Fruit fly (Drosophila melanogaster) whole organism, embryonic: Measurements from ENCODE around the gene CG31230.

Experiments
- Blimp-1 ChIP-seq: fragments of 200-800 bp; sonication (Bioruptor generic); optimal IDR thresholded peaks from 3 replicates; lab custom pipeline; 2018; ENCODE audit warnings: missing biosample characterization, missing genetic modification characterization, mild to moderate bottlenecking, moderate library complexity, missing genetic modification reagents
- CG10274 ChIP-seq: fragments of 200-800 bp; sonication (Bioruptor generic); optimal IDR thresholded peaks from 3 replicates; lab custom pipeline; 2017; ENCODE audit warnings: missing biosample characterization, mild to moderate bottlenecking, missing genetic modification characterization
- CG12104 ChIP-seq: fragments of 200-800 bp; sonication (Bioruptor generic); optimal IDR thresholded peaks from 3 replicates; lab custom pipeline; 2016; ENCODE audit warnings: missing biosample characterization, missing genetic modification characterization
- CG12219 ChIP-seq: fragments of 200-800 bp; sonication (Bioruptor generic); optimal IDR thresholded peaks from 3 replicates; lab custom pipeline; 2018; ENCODE audit warnings: missing biosample characterization, mild to moderate bottlenecking, missing genetic modification characterization
- CG12744 ChIP-seq: fragments of 200-800 bp; sonication (Bioruptor generic); optimal IDR thresholded peaks from 2 replicates; lab custom pipeline; 2016; ENCODE audit warnings: missing biosample characterization, missing genetic modification characterization
- CG13894 ChIP-seq: fragments of 200-800 bp; sonication (Bioruptor generic); optimal IDR thresholded peaks from 3 replicates; lab custom pipeline; 2018; ENCODE audit warnings: missing biosample characterization, mild to moderate bottlenecking, missing genetic modification characterization, moderate library complexity
- CG14667 ChIP-seq: fragments of 200-800 bp; sonication (Bioruptor generic); IDR thresholded peaks from 2 replicates; pipeline ENCODE4 v1.3.6; 2022; ENCODE audit warnings: missing biosample characterization, missing genetic modification characterization
- CG14860 ChIP-seq: fragments of 200-800 bp; sonication (Bioruptor generic); IDR thresholded peaks from 3 replicates; pipeline ENCODE4 v1.3.6; 2022; ENCODE audit warnings: missing biosample characterization, missing genetic modification characterization; ENCODE audit not compliant: partially characterized antibody
- CG15269 ChIP-seq: fragments of 200-800 bp; sonication (Bioruptor generic); optimal IDR thresholded peaks from 2 replicates; lab custom pipeline; 2018; ENCODE audit warnings: missing biosample characterization, mild to moderate bottlenecking, missing genetic modification characterization, moderate library complexity
- CG16779 ChIP-seq: fragments of 200-800 bp; sonication (Bioruptor generic); IDR thresholded peaks from 2 replicates; pipeline ENCODE4 v1.3.6; 2022; ENCODE audit warnings: missing biosample characterization, missing genetic modification characterization
- CG17612 ChIP-seq: fragments of 200-800 bp; sonication (Bioruptor generic); IDR thresholded peaks from 2 replicates; pipeline ENCODE4 v1.3.6; 2022; ENCODE audit warnings: missing biosample characterization, missing genetic modification characterization
- CG17912 ChIP-seq: fragments of 200-800 bp; sonication (Bioruptor generic); optimal IDR thresholded peaks from 2 replicates; lab custom pipeline; 2018; ENCODE audit warnings: missing biosample characterization, mild to moderate bottlenecking, missing genetic modification characterization
- CG1792 ChIP-seq: fragments of 200-800 bp; sonication (Bioruptor generic); optimal IDR thresholded peaks from 2 replicates; lab custom pipeline; 2016; ENCODE audit warnings: missing biosample characterization, missing genetic modification characterization
- CG2129 ChIP-seq: fragments of 200-800 bp; sonication (Bioruptor generic); IDR thresholded peaks from 2 replicates; pipeline ENCODE4 v1.3.6; 2022; ENCODE audit warnings: missing biosample characterization, missing genetic modification characterization; ENCODE audit not compliant: partially characterized antibody
- CG3163 ChIP-seq: fragments of 200-800 bp; sonication (Bioruptor generic); optimal IDR thresholded peaks from 3 replicates; lab custom pipeline; 2016; ENCODE audit warnings: missing biosample characterization, missing genetic modification characterization
- CG32772 ChIP-seq: fragments of 200-800 bp; sonication (Bioruptor generic); IDR thresholded peaks from 2 replicates; pipeline ENCODE4 v1.3.6; 2022; ENCODE audit warnings: missing biosample characterization, missing genetic modification characterization
- CG33557 ChIP-seq: fragments of 200-800 bp; sonication (Bioruptor generic); optimal IDR thresholded peaks from 2 replicates; lab custom pipeline; 2019; ENCODE audit warnings: missing biosample characterization, mild to moderate bottlenecking, missing genetic modification characterization, moderate library complexity
- CG3847 ChIP-seq: fragments of 200-800 bp; sonication (Bioruptor generic); IDR thresholded peaks from 2 replicates; pipeline ENCODE4 v1.3.6; 2022; ENCODE audit warnings: missing biosample characterization, missing genetic modification characterization
- CG3995 ChIP-seq: fragments of 200-800 bp; sonication (Bioruptor generic); optimal IDR thresholded peaks from 3 replicates; lab custom pipeline; 2016; ENCODE audit warnings: missing biosample characterization, missing genetic modification characterization
- CG4617 ChIP-seq: fragments of 200-800 bp; sonication (Bioruptor generic); optimal IDR thresholded peaks from 3 replicates; lab custom pipeline; 2016; ENCODE audit warnings: missing biosample characterization, missing genetic modification characterization, borderline replicate concordance
- CG4730 ChIP-seq: fragments of 200-800 bp; sonication (Bioruptor generic); IDR thresholded peaks from 2 replicates; pipeline ENCODE4 v1.3.6; 2022; ENCODE audit warnings: missing biosample characterization, missing genetic modification characterization
- CG6813 ChIP-seq: fragments of 200-800 bp; sonication (Bioruptor generic); optimal IDR thresholded peaks from 2 replicates; lab custom pipeline; 2017; ENCODE audit warnings: missing biosample characterization, missing genetic modification characterization, mild to moderate bottlenecking, moderate library complexity, missing genetic modification reagents
- CG7745 ChIP-seq: fragments of 200-800 bp; sonication (Bioruptor generic); optimal IDR thresholded peaks from 2 replicates; lab custom pipeline; 2018; ENCODE audit warnings: missing biosample characterization, mild to moderate bottlenecking, missing genetic modification characterization, moderate library complexity
- CG8290 ChIP-seq, 3 experiments: fragments of 200-800 bp; sonication (Bioruptor generic); optimal IDR thresholded peaks; 2 replicates each; lab custom pipeline; 2016 to 2019; ENCODE audit warnings: missing biosample characterization in 3 of 3, missing genetic modification characterization in 3 of 3, mild to moderate bottlenecking in 2 of 3, moderate library complexity in 1 of 3
- Chrac-16 ChIP-seq: fragments of 200-800 bp; sonication (Bioruptor generic); optimal IDR thresholded peaks from 3 replicates; lab custom pipeline; 2016; ENCODE audit warnings: missing biosample characterization, missing genetic modification characterization
- Dbx ChIP-seq: fragments of 200-800 bp; sonication (Bioruptor generic); IDR thresholded peaks from 3 replicates; pipeline ENCODE4 v1.3.6; 2022; ENCODE audit warnings: missing biosample characterization, missing genetic modification characterization
- Deaf1 ChIP-seq: fragments of 200-800 bp; optimal IDR thresholded peaks from 3 replicates; lab custom pipeline; 2019; ENCODE audit warnings: missing biosample characterization, mild to moderate bottlenecking, missing genetic modification characterization, moderate library complexity
- Eip74EF ChIP-seq, 2 experiments: fragments of 200-800 bp in 1 of 2; fragments of >200 bp in 1 of 2; sonication (Bioruptor generic) in 1 of 2; optimal IDR thresholded peaks; 2 replicates each; lab custom pipeline; 2017 to 2019; ENCODE audit warnings: missing biosample characterization in 2 of 2, missing genetic modification characterization in 2 of 2, mild to moderate bottlenecking in 1 of 2, moderate library complexity in 1 of 2
- HLH4C ChIP-seq: fragments of 200-800 bp; sonication (Bioruptor generic); IDR thresholded peaks from 3 replicates; pipeline ENCODE4 v1.3.6; 2022; ENCODE audit warnings: missing biosample characterization, missing genetic modification characterization; ENCODE audit not compliant: partially characterized antibody
- Lhr ChIP-seq: fragments of 200-800 bp; sonication (Bioruptor generic); optimal IDR thresholded peaks from 3 replicates; lab custom pipeline; 2017; ENCODE audit warnings: mild to moderate bottlenecking, missing biosample characterization, missing genetic modification reagents, missing genetic modification characterization
- MESR4 ChIP-seq: fragments of 200-800 bp; sonication (Bioruptor generic); optimal IDR thresholded peaks from 2 replicates; lab custom pipeline; 2018; ENCODE audit warnings: missing biosample characterization, mild to moderate bottlenecking, missing genetic modification characterization, moderate library complexity
- Meics ChIP-seq: fragments of 200-800 bp; sonication (Bioruptor generic); optimal IDR thresholded peaks from 2 replicates; lab custom pipeline; 2017; ENCODE audit warnings: missing biosample characterization, mild to moderate bottlenecking, missing genetic modification characterization
- Ptx1 ChIP-seq: fragments of 200-800 bp; sonication (Bioruptor generic); IDR thresholded peaks from 2 replicates; pipeline ENCODE4 v1.3.6; 2022; ENCODE audit warnings: missing biosample characterization, missing genetic modification characterization
- Xrp1 ChIP-seq: fragments of 200-800 bp; sonication (Bioruptor generic); IDR thresholded peaks from 2 replicates; pipeline ENCODE4 v1.3.6; 2022; ENCODE audit warnings: missing biosample characterization, missing genetic modification characterization
- abd-A ChIP-seq: fragments of 200-800 bp; sonication (Bioruptor generic); optimal IDR thresholded peaks from 3 replicates; lab custom pipeline; 2019; ENCODE audit warnings: missing biosample characterization, mild to moderate bottlenecking, missing genetic modification characterization, moderate library complexity
- ara ChIP-seq: fragments of 200-800 bp; sonication (Bioruptor generic); IDR thresholded peaks from 2 replicates; pipeline ENCODE4 v1.3.6; 2022; ENCODE audit warnings: missing biosample characterization, missing genetic modification characterization
- bab2 ChIP-seq: fragments of 200-800 bp; sonication (Bioruptor generic); optimal IDR thresholded peaks from 2 replicates; lab custom pipeline; 2016; ENCODE audit warnings: missing biosample characterization, missing genetic modification characterization
- chn ChIP-seq: fragments of 200-800 bp; sonication (Bioruptor generic); optimal IDR thresholded peaks from 2 replicates; lab custom pipeline; 2016; ENCODE audit warnings: missing biosample characterization, missing genetic modification characterization
- gfzf ChIP-seq: fragments of 200-800 bp; sonication (Bioruptor generic); optimal IDR thresholded peaks from 2 replicates; lab custom pipeline; 2016; ENCODE audit warnings: missing biosample characterization, mild to moderate bottlenecking, missing genetic modification characterization, moderate library complexity
- gt ChIP-seq: fragments of 200-800 bp; sonication (Bioruptor generic); IDR thresholded peaks from 2 replicates; pipeline ENCODE4 v1.3.6; 2022; ENCODE audit warnings: missing biosample characterization, missing genetic modification characterization
- kni ChIP-seq: fragments of 200-800 bp; sonication (Bioruptor generic); optimal IDR thresholded peaks from 3 replicates; lab custom pipeline; 2017; ENCODE audit warnings: mild to moderate bottlenecking, missing biosample characterization, missing genetic modification reagents, missing genetic modification characterization
- nau ChIP-seq: fragments of 200-800 bp; sonication (Bioruptor generic); optimal IDR thresholded peaks from 3 replicates; lab custom pipeline; 2017; ENCODE audit warnings: missing biosample characterization, mild to moderate bottlenecking, missing genetic modification characterization, missing genetic modification reagents
- odd ChIP-seq: fragments of 200-800 bp; sonication (Bioruptor generic); optimal IDR thresholded peaks from 2 replicates; lab custom pipeline; 2017; ENCODE audit warnings: missing biosample characterization, mild to moderate bottlenecking, missing genetic modification characterization
- pb ChIP-seq: fragments of 200-800 bp; sonication (Bioruptor generic); optimal IDR thresholded peaks from 3 replicates; lab custom pipeline; 2016; ENCODE audit warnings: missing biosample characterization, missing genetic modification characterization
- ro ChIP-seq: fragments of 200-800 bp; sonication (Bioruptor generic); IDR thresholded peaks from 2 replicates; pipeline ENCODE4 v1.3.6; 2022; ENCODE audit warnings: missing biosample characterization, missing genetic modification characterization
- sens ChIP-seq: fragments of 200-800 bp; sonication (Bioruptor generic); peaks from one replicate; lab custom pipeline; 2016; ENCODE audit warnings: missing biosample characterization, missing genetic modification characterization
- sna ChIP-seq: fragments of 200-800 bp; sonication (Bioruptor generic); IDR thresholded peaks from 2 replicates; pipeline ENCODE4 v1.3.6; 2022; ENCODE audit warnings: missing biosample characterization, missing genetic modification characterization; ENCODE audit not compliant: partially characterized antibody
- tgo ChIP-seq: fragments of 200-800 bp; sonication (Bioruptor generic); IDR thresholded peaks from 3 replicates; pipeline ENCODE4 v1.3.6; 2022; ENCODE audit warnings: missing biosample characterization, missing genetic modification characterization
- tup ChIP-seq: fragments of 200-800 bp; sonication (Bioruptor generic); optimal IDR thresholded peaks from 2 replicates; lab custom pipeline; 2016; ENCODE audit warnings: missing biosample characterization, mild to moderate bottlenecking, missing genetic modification characterization, moderate library complexity

CG31230 gene

dm6 chr3R:18719767-18720341 is 48.4 kb downstream of the CG31230 start (continued):
- TF ChIP-seq Dbx = peak; percentile 88
- peak; percentile 66 for TF ChIP-seq CG14667
- peak; percentile 70 for TF ChIP-seq chn (GFP tag; lab: Kevin White, UChicago)
- TF ChIP-seq Blimp-1 (GFP tag; lab: Kevin White, UChicago) = peak; percentile 84
- peak; percentile 73 for TF ChIP-seq Chrac-16 (GFP tag; lab: Kevin White, UChicago)
- no peak for TF ChIP-seq CG2129
- TF ChIP-seq pb (GFP tag; lab: Kevin White, UChicago) = peak; percentile 67
- peak; percentile 61 for TF ChIP-seq kni (GFP tag; lab: Kevin White, UChicago)
- TF ChIP-seq CG14860 (GFP tag; lab: Robert Waterston, UW) = no peak
- TF ChIP-seq CG32772 (GFP tag; lab: Robert Waterston, UW) = peak; percentile 76
- TF ChIP-seq Xrp1 (GFP tag; lab: Robert Waterston, UW) = peak; percentile 90
- TF ChIP-seq MESR4 (GFP tag; lab: Kevin White, UChicago) = peak; percentile 13
- TF ChIP-seq ara (GFP tag; lab: Robert Waterston, UW) = peak; percentile 78
- TF ChIP-seq abd-A (tag; lab: Kevin White, UChicago) = peak; percentile 97
- TF ChIP-seq CG12219 (GFP tag; lab: Kevin White, UChicago) = peak; percentile 87
- TF ChIP-seq Lhr (GFP tag; lab: Kevin White, UChicago) = peak; percentile 27
- peak; percentile 92 for TF ChIP-seq CG15269
- no peak for TF ChIP-seq sna (GFP tag; lab: Robert Waterston, UW)
- peak; percentile 82 for TF ChIP-seq CG1792 (GFP tag; lab: Kevin White, UChicago)
- peak; percentile 63 for TF ChIP-seq CG3163 (GFP tag; lab: Kevin White, UChicago)
- peak; percentile 36 for TF ChIP-seq CG10274 (GFP tag; lab: Kevin White, UChicago)
- peak; percentile 84 for TF ChIP-seq Ptx1 (GFP tag; lab: Robert Waterston, UW)
- peak; percentile 81 for TF ChIP-seq odd (GFP tag; lab: Kevin White, UChicago)
- peak; percentile 32 for TF ChIP-seq CG4617 (GFP tag; lab: Kevin White, UChicago)
- TF ChIP-seq CG8290 (GFP tag; optimal IDR thresholded peaks at IDR 0.05; lab: Kevin White, UChicago) = no peak
- peak in 1 of 2 experiments; percentile 86 for TF ChIP-seq CG8290 (tag; optimal IDR thresholded peaks at IDR 0.05; lab: Kevin White, UChicago)
- TF ChIP-seq CG7745 (tag; lab: Kevin White, UChicago) = no peak
- peak; percentile 77 for TF ChIP-seq CG3847
- peak; percentile 94 for TF ChIP-seq CG13894 (tag; lab: Kevin White, UChicago)
- TF ChIP-seq CG16779 (GFP tag; lab: Robert Waterston, UW) = no peak
- peak; percentile 74; the same call in 1 of the 2 replicates for TF ChIP-seq CG4730 (GFP tag; lab: Robert Waterston, UW)
- TF ChIP-seq CG17912 (GFP tag; lab: Kevin White, UChicago) = peak; percentile 42
- peak; percentile 96 for TF ChIP-seq sens (GFP tag; lab: Kevin White, UChicago)
- TF ChIP-seq CG12104 (GFP tag; lab: Kevin White, UChicago) = peak; percentile 70
- TF ChIP-seq bab2 (GFP tag; lab: Kevin White, UChicago) = peak; percentile 88
- TF ChIP-seq tup (GFP tag; lab: Kevin White, UChicago) = peak; percentile 59
- peak; percentile 86 for TF ChIP-seq CG6813 (GFP tag; lab: Kevin White, UChicago)
- peak; percentile 80 for TF ChIP-seq CG12744 (GFP tag; lab: Kevin White, UChicago)
- no peak for TF ChIP-seq CG17612 (GFP tag; lab: Robert Waterston, UW)
- TF ChIP-seq Eip74EF (GFP tag; optimal IDR thresholded peaks at IDR 0.05; lab: Kevin White, UChicago) = peak in 1 of 2 experiments; percentile 79
- peak; percentile 59; the same call in 1 of the 2 replicates for TF ChIP-seq ro
- TF ChIP-seq CG33557 (GFP tag; lab: Kevin White, UChicago) = peak; percentile 57
- no peak for TF ChIP-seq HLH4C (GFP tag; lab: Robert Waterston, UW)
- peak; percentile 88 for TF ChIP-seq Meics (GFP tag; lab: Kevin White, UChicago)
- TF ChIP-seq nau (GFP tag; lab: Kevin White, UChicago) = peak; percentile 78
- peak; percentile 86 for TF ChIP-seq tgo (GFP tag; lab: Robert Waterston, UW)
- TF ChIP-seq gt (GFP tag; lab: Robert Waterston, UW) = peak; percentile 59
- peak; percentile 9 for TF ChIP-seq CG3995 (GFP tag; lab: Kevin White, UChicago)
- no peak for TF ChIP-seq gfzf (GFP tag; lab: Kevin White, UChicago)
- peak; percentile 66 for TF ChIP-seq Deaf1 (tag; lab: Kevin White, UChicago)
